Worm (Caenorhabditis elegans): ENCODE measurements around the gene F14D2.8.

DNA sequence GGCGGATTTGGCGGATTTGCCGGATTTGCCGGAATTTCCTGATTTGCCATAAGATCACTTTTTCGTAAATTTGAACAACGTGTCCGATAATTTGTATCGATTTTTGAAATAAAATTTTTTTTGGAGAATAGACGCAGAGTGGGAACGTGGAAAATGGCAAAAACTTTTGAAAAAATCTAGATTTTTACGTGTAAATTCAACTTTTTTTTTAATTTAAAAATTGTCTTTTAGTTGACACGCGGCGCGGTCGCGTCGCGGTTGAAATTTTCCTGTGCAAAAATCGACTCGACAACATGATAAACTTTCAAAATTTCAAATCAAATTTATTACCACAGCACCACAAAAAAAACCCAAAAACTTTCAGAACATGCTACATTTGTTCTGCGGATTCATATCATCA is 45.8 kb upstream of the F14D2.8 start, which contains the start of gene nep-20:
- TF ChIP-seq unc-30 (tag; optimal IDR thresholded peaks at IDR 0.05) (no peak), nhr-71 (tag; optimal IDR thresholded peaks at IDR 0.05) (no peak), lsy-2 (tag; optimal IDR thresholded peaks at IDR 0.05) (no peak), fos-1 (tag; optimal IDR thresholded peaks at IDR 0.05) (no peak), alr-1 (tag; optimal IDR thresholded peaks at IDR 0.05; ENCODE audit: borderline replicate concordance) (no peak), nhr-77 (tag; optimal IDR thresholded peaks at IDR 0.05) (no peak), jun-1 (tag; optimal IDR thresholded peaks at IDR 0.05) (no peak), tlp-1 (tag; optimal IDR thresholded peaks at IDR 0.05) (no peak), mdl-1 (tag; optimal IDR thresholded peaks at IDR 0.05) (no peak), unc-62 (GFP tag; optimal IDR thresholded peaks at IDR 0.05) (no peak), fkh-10 (GFP tag; optimal IDR thresholded peaks at IDR 0.05) (no peak), lin-35 (GFP tag; optimal IDR thresholded peaks at IDR 0.05) (no peak)
